Fruit fly (Drosophila melanogaster): ENCODE data around the gene CG43220.

The CG43220 gene

dm6 chr2L:17470630-17471029 lies 15.7 kb upstream of the CG43220 start (continued):
- peak; percentile 60 for TF ChIP-seq crc (GFP tag; optimal IDR thresholded peaks at IDR 0.05)
- peak; percentile 49 for TF ChIP-seq her (GFP tag; optimal IDR thresholded peaks at IDR 0.05)
- peak; percentile 93 for TF ChIP-seq gro (GFP tag; optimal IDR thresholded peaks at IDR 0.05)
- TF ChIP-seq gsb-n (tag; optimal IDR thresholded peaks at IDR 0.05), result no peak
- no peak for TF ChIP-seq CG9932 (GFP tag; IDR thresholded peaks at IDR 0.05)
- TF ChIP-seq nom (GFP tag; optimal IDR thresholded peaks at IDR 0.05), result no peak
- TF ChIP-seq chinmo (GFP tag; IDR thresholded peaks at IDR 0.05; ENCODE audit: partially characterized antibody), result no peak
- TF ChIP-seq CG11247 (GFP tag; IDR thresholded peaks at IDR 0.05), result peak; percentile 64
- TF ChIP-seq fu2 (GFP tag; optimal IDR thresholded peaks at IDR 0.05), result peak; percentile 34
- TF ChIP-seq Neu2 (GFP tag; optimal IDR thresholded peaks at IDR 0.05; ENCODE audit: borderline replicate concordance), result no peak
- TF ChIP-seq CG17612 (GFP tag; IDR thresholded peaks at IDR 0.05), result peak; percentile 44; the same call in 1 of the 2 replicates
- peak; percentile 92 for TF ChIP-seq CG18599 (GFP tag; optimal IDR thresholded peaks at IDR 0.05)
- TF ChIP-seq Hr78 (GFP tag; optimal IDR thresholded peaks at IDR 0.05), result no peak
- TF ChIP-seq bcd (GFP tag; optimal IDR thresholded peaks at IDR 0.05), result peak; percentile 55
- peak; percentile 24 for TF ChIP-seq CG15696 (tag; optimal IDR thresholded peaks at IDR 0.05)
- TF ChIP-seq Atf6 (GFP tag; IDR thresholded peaks at IDR 0.05), result peak; percentile 88
- TF ChIP-seq CG12659 (GFP tag; optimal IDR thresholded peaks at IDR 0.05), result peak; percentile 57
- TF ChIP-seq Sry-β (GFP tag; optimal IDR thresholded peaks at IDR 0.05), result no peak
- TF ChIP-seq CG16813 (GFP tag; IDR thresholded peaks at IDR 0.05; ENCODE audit: partially characterized antibody), result no peak
- TF ChIP-seq CG3847 (GFP tag; IDR thresholded peaks at IDR 0.05), result peak; percentile 14; the same call in 1 of the 2 replicates
- TF ChIP-seq CG11696 (GFP tag; IDR thresholded peaks at IDR 0.05), result peak; percentile 56; the same call in 1 of the 2 replicates
- peak; percentile 26 for TF ChIP-seq nau (GFP tag; optimal IDR thresholded peaks at IDR 0.05)
- TF ChIP-seq CG30403 (GFP tag; optimal IDR thresholded peaks at IDR 0.05), result no peak
- TF ChIP-seq ttk (GFP tag; IDR thresholded peaks at IDR 0.05), result no peak
- peak; percentile 78 for TF ChIP-seq Rfx (GFP tag; IDR thresholded peaks at IDR 0.05)
- TF ChIP-seq repo (GFP tag; optimal IDR thresholded peaks at IDR 0.05), result no peak
- no peak for TF ChIP-seq odd (GFP tag; optimal IDR thresholded peaks at IDR 0.05)
- TF ChIP-seq CG8388 (GFP tag; optimal IDR thresholded peaks at IDR 0.05), result no peak
- peak; percentile 90 for TF ChIP-seq Hmr (GFP tag; optimal IDR thresholded peaks at IDR 0.05)
- TF ChIP-seq CG2120 (GFP tag; optimal IDR thresholded peaks at IDR 0.05), result peak; percentile 83
- no peak for TF ChIP-seq kni (GFP tag; optimal IDR thresholded peaks at IDR 0.05)
- no peak for TF ChIP-seq CG1024 (GFP tag; IDR thresholded peaks at IDR 0.05)
- no peak for TF ChIP-seq tio (GFP tag; optimal IDR thresholded peaks at IDR 0.05)
- no peak for TF ChIP-seq dati (GFP tag; IDR thresholded peaks at IDR 0.05)
- no peak for TF ChIP-seq GATAe (GFP tag; conservative IDR thresholded peaks at IDR 0.05)
- no peak for TF ChIP-seq CG17328 (GFP tag; IDR thresholded peaks at IDR 0.05)
- TF ChIP-seq Taf1 (GFP tag; IDR thresholded peaks at IDR 0.05), result no peak
- no peak for TF ChIP-seq sc (optimal IDR thresholded peaks at IDR 0.05)
- no peak for TF ChIP-seq sc (GFP tag; optimal IDR thresholded peaks at IDR 0.05)
- TF ChIP-seq slp2 (GFP tag; optimal IDR thresholded peaks at IDR 0.05), result no peak
- peak; percentile 6 for TF ChIP-seq pnt (GFP tag; optimal IDR thresholded peaks at IDR 0.05)
- no peak for TF ChIP-seq Dp (GFP tag; optimal IDR thresholded peaks at IDR 0.05)
- TF ChIP-seq stc (GFP tag; IDR thresholded peaks at IDR 0.05), result no peak
- no peak for TF ChIP-seq CG17186 (GFP tag; optimal IDR thresholded peaks at IDR 0.05)
- no peak for TF ChIP-seq onecut (GFP tag; IDR thresholded peaks at IDR 0.05)
- peak; percentile 73 for TF ChIP-seq CG9817 (tag; optimal IDR thresholded peaks at IDR 0.05)
- TF ChIP-seq cato (GFP tag; optimal IDR thresholded peaks at IDR 0.05; ENCODE audit: borderline replicate concordance), result no peak
- TF ChIP-seq CG3407 (GFP tag; optimal IDR thresholded peaks at IDR 0.05), result no peak
- no peak for TF ChIP-seq prd (optimal IDR thresholded peaks at IDR 0.05)
- TF ChIP-seq prd (GFP tag; IDR thresholded peaks at IDR 0.05), result no peak
- TF ChIP-seq CG4854 (GFP tag; optimal IDR thresholded peaks at IDR 0.05), result peak; percentile 66
- peak; percentile 66 for TF ChIP-seq gsb (GFP tag; IDR thresholded peaks at IDR 0.05)
